Worm (Caenorhabditis elegans) whole organism, late embryonic: ENCODE measurements around the gene zip-10.
A peak's percentile ranks its signal among the peaks of the same experiment; 100 is the strongest.

Experiments used
- K09A11.1 ChIP-seq: sonication (generic microtip); optimal IDR thresholded peaks from 2 replicates; lab custom pipeline; 2017; ENCODE audit warnings: antibody characterized with exemption, mild to moderate bottlenecking, missing genetic modification characterization, missing compliant biosample characterization; ENCODE audit not compliant: insufficient read depth
- T23F11.4 ChIP-seq: fragments of 200-800 bp; sonication (Bioruptor generic); optimal IDR thresholded peaks from 2 replicates; lab custom pipeline; 2018; ENCODE audit warnings: mild to moderate bottlenecking, missing genetic modification characterization, missing compliant biosample characterization
- ahr-1 ChIP-seq: sonication (generic microtip); optimal IDR thresholded peaks from 2 replicates; lab custom pipeline; 2016; ENCODE audit warnings: missing genetic modification characterization, missing compliant biosample characterization
- ama-1 ChIP-seq: fragments of 150-350 bp; optimal IDR thresholded peaks from 2 replicates; lab custom pipeline; 2014
- ceh-14 ChIP-seq: sonication (generic microtip); optimal IDR thresholded peaks from 2 replicates; lab custom pipeline; 2016; ENCODE audit warnings: missing genotype, missing genetic modification characterization, missing compliant biosample characterization
- ceh-19 ChIP-seq: fragments of 200-800 bp; sonication (Bioruptor generic); optimal IDR thresholded peaks from 2 replicates; lab custom pipeline; 2018; ENCODE audit warnings: mild to moderate bottlenecking, missing genetic modification characterization, missing compliant biosample characterization
- ceh-22 ChIP-seq: sonication (generic microtip); optimal IDR thresholded peaks from 2 replicates; lab custom pipeline; 2017; ENCODE audit warnings: missing biosample characterization, missing genetic modification characterization
- ceh-24 ChIP-seq: sonication (generic microtip); optimal IDR thresholded peaks from 2 replicates; lab custom pipeline; 2016; ENCODE audit warnings: mild to moderate bottlenecking, missing genetic modification characterization, missing compliant biosample characterization
- ceh-30 ChIP-seq: fragments of 150-350 bp; optimal IDR thresholded peaks from 2 replicates; lab custom pipeline; 2014; ENCODE audit warnings: missing biosample characterization, missing genetic modification characterization
- ceh-48 ChIP-seq: sonication (generic microtip); optimal IDR thresholded peaks from 2 replicates; lab custom pipeline; 2016; ENCODE audit warnings: missing genetic modification characterization, inconsistent platforms, missing compliant biosample characterization
- ceh-6 ChIP-seq: fragments of 200-800 bp; sonication (Bioruptor generic); optimal IDR thresholded peaks from 2 replicates; lab custom pipeline; 2018; ENCODE audit warnings: mild to moderate bottlenecking, missing genetic modification characterization, missing compliant biosample characterization
- dmd-4 ChIP-seq: sonication (generic microtip); optimal IDR thresholded peaks from 2 replicates; lab custom pipeline; 2016; ENCODE audit warnings: borderline replicate concordance, missing genetic modification characterization, missing compliant biosample characterization
- dve-1 ChIP-seq: sonication (generic microtip); optimal IDR thresholded peaks from 2 replicates; lab custom pipeline; 2017; ENCODE audit warnings: antibody characterized with exemption, mild to moderate bottlenecking, missing genetic modification characterization, missing compliant biosample characterization
- elt-2 ChIP-seq: sonication (generic microtip); optimal IDR thresholded peaks from 2 replicates; lab custom pipeline; 2016; ENCODE audit warnings: missing genetic modification reagents, missing genetic modification characterization, missing compliant biosample characterization
- elt-4 ChIP-seq: sonication (generic microtip); optimal IDR thresholded peaks from 2 replicates; lab custom pipeline; 2016; ENCODE audit warnings: missing genetic modification characterization, missing compliant biosample characterization
- ets-4 ChIP-seq: sonication (generic microtip); optimal IDR thresholded peaks from 2 replicates; lab custom pipeline; 2016; ENCODE audit warnings: missing genetic modification characterization, missing compliant biosample characterization
- fax-1 ChIP-seq: sonication (generic microtip); optimal IDR thresholded peaks from 2 replicates; lab custom pipeline; 2016; ENCODE audit warnings: missing genotype, missing genetic modification characterization, missing compliant biosample characterization
- fkh-10 ChIP-seq: fragments of 150-350 bp; optimal IDR thresholded peaks from 2 replicates; lab custom pipeline; 2014; ENCODE audit warnings: missing biosample characterization, missing genetic modification reagents, missing genetic modification characterization
- fkh-6 ChIP-seq: sonication (generic microtip); optimal IDR thresholded peaks from 2 replicates; lab custom pipeline; 2016; ENCODE audit warnings: missing genetic modification characterization, missing compliant biosample characterization
- gmeb-2 ChIP-seq: sonication (generic microtip); optimal IDR thresholded peaks from 2 replicates; lab custom pipeline; 2016; ENCODE audit warnings: missing genetic modification characterization, inconsistent platforms, missing compliant biosample characterization
- hlh-13 ChIP-seq: fragments of 200-800 bp; sonication (Bioruptor generic); optimal IDR thresholded peaks from 2 replicates; lab custom pipeline; 2018; ENCODE audit warnings: mild to moderate bottlenecking, missing genetic modification characterization, missing compliant biosample characterization
- hlh-6 ChIP-seq: sonication (generic microtip); optimal IDR thresholded peaks from 2 replicates; lab custom pipeline; 2016; ENCODE audit warnings: missing genotype, missing genetic modification characterization, missing compliant biosample characterization
- hlh-8 ChIP-seq: sonication (generic microtip); optimal IDR thresholded peaks from 2 replicates; lab custom pipeline; 2016; ENCODE audit warnings: missing genotype, missing genetic modification characterization, missing compliant biosample characterization
- lim-6 ChIP-seq: sonication (generic microtip); optimal IDR thresholded peaks from 2 replicates; lab custom pipeline; 2016; ENCODE audit warnings: missing genetic modification characterization, missing compliant biosample characterization
- madf-2 ChIP-seq: sonication (generic microtip); optimal IDR thresholded peaks from 2 replicates; lab custom pipeline; 2017; ENCODE audit warnings: missing genetic modification characterization, missing compliant biosample characterization
- mec-3 ChIP-seq: sonication (generic microtip); optimal IDR thresholded peaks from 2 replicates; lab custom pipeline; 2016; ENCODE audit warnings: borderline replicate concordance, missing genetic modification characterization, missing compliant biosample characterization
- odd-2 ChIP-seq: sonication (generic microtip); optimal IDR thresholded peaks from 2 replicates; lab custom pipeline; 2017; ENCODE audit warnings: antibody characterized with exemption, mild to moderate bottlenecking, missing genetic modification characterization, missing compliant biosample characterization
- pag-3 ChIP-seq: sonication (generic microtip); optimal IDR thresholded peaks from 2 replicates; lab custom pipeline; 2016; ENCODE audit warnings: missing compliant biosample characterization, missing genetic modification characterization, borderline replicate concordance
- pat-9 ChIP-seq: fragments of 200-800 bp; sonication (Bioruptor generic); optimal IDR thresholded peaks from 2 replicates; lab custom pipeline; 2018; ENCODE audit warnings: mild to moderate bottlenecking, missing genetic modification characterization, moderate library complexity, missing compliant biosample characterization
- pax-1 ChIP-seq: fragments of 150-350 bp; optimal IDR thresholded peaks from 2 replicates; lab custom pipeline; 2014; ENCODE audit warnings: missing biosample characterization, missing genetic modification characterization
- pha-4 ChIP-seq: fragments of 150-350 bp; optimal IDR thresholded peaks from 2 replicates; lab custom pipeline; 2018; ENCODE audit warnings: missing biosample characterization, missing genetic modification reagents, missing genetic modification characterization
- pqm-1 ChIP-seq: sonication (generic microtip); optimal IDR thresholded peaks from 2 replicates; lab custom pipeline; 2016; ENCODE audit warnings: missing genetic modification characterization, missing compliant biosample characterization
- ref-2 ChIP-seq: sonication (generic microtip); optimal IDR thresholded peaks from 2 replicates; lab custom pipeline; 2016; ENCODE audit warnings: missing genetic modification characterization, missing compliant biosample characterization
- sdc-2 ChIP-seq: sonication (generic microtip); optimal IDR thresholded peaks from 2 replicates; lab custom pipeline; 2016; ENCODE audit warnings: missing genotype, missing genetic modification characterization, missing compliant biosample characterization
- tbx-7 ChIP-seq: sonication (generic microtip); optimal IDR thresholded peaks from 2 replicates; lab custom pipeline; 2016; ENCODE audit warnings: missing genotype, missing genetic modification characterization, missing compliant biosample characterization
- ttx-3 ChIP-seq: sonication (generic microtip); optimal IDR thresholded peaks from 2 replicates; lab custom pipeline; 2016; ENCODE audit warnings: missing genetic modification reagents, missing genetic modification characterization, missing compliant biosample characterization
- unc-86 ChIP-seq: sonication (generic microtip); optimal IDR thresholded peaks from 2 replicates; lab custom pipeline; 2016; ENCODE audit warnings: missing genetic modification characterization, missing compliant biosample characterization
- zip-5 ChIP-seq: sonication (generic microtip); optimal IDR thresholded peaks from 2 replicates; lab custom pipeline; 2016; ENCODE audit warnings: missing genetic modification characterization, missing compliant biosample characterization

zip-10 gene

ce11 chrV:11638634-11639117 is 11.9 kb downstream of the zip-10 start (continued):
- TF ChIP-seq ceh-19 (GFP tag; lab: Kevin White, UChicago) (no peak), fkh-10 (GFP tag; lab: Kevin White, UChicago) (no peak), hlh-13 (GFP tag; lab: Kevin White, UChicago) (peak; percentile 17), ref-2 (tag; lab: Kevin White, UChicago) (no peak), ttx-3 (no peak)

- TF ChIP-seq elt-4 (tag; lab: Kevin White, UChicago) (no peak), hlh-6 (no peak), pat-9 (no peak), elt-2 (tag; lab: Kevin White, UChicago) (no peak), ceh-6 (no peak), ceh-30 (tag; lab: Kevin White, UChicago) (no peak), ceh-22 (tag; lab: Kevin White, UChicago) (no peak), K09A11.1 (tag; lab: Kevin White, UChicago) (no peak), hlh-8 (no peak), madf-2 (no peak), ceh-14 (no peak), pag-3 (tag; lab: Kevin White, UChicago) (no peak)
These were observed 13.4 kb downstream of the zip-10 start, which contains the start of gene sipa-1 for ce11 chrV:11637191-11637590. sipa-1 (minus strand) TSS chrV:11637291.

- no peak for TF ChIP-seq odd-2 (tag; lab: Kevin White, UChicago)
- no peak for TF ChIP-seq fkh-6 (tag; lab: Kevin White, UChicago)
- no peak for TF ChIP-seq lim-6
- TF ChIP-seq ahr-1 (tag; lab: Kevin White, UChicago) = no peak
- no peak for TF ChIP-seq tbx-7 (tag; lab: Kevin White, UChicago)
- no peak for TF ChIP-seq dmd-4 (tag; lab: Kevin White, UChicago)
- TF ChIP-seq dve-1 (tag; lab: Kevin White, UChicago) = no peak
- TF ChIP-seq fax-1 (tag; lab: Kevin White, UChicago) = no peak
- no peak for TF ChIP-seq fkh-10 (GFP tag; lab: Kevin White, UChicago)
- TF ChIP-seq gmeb-2 (tag; lab: Kevin White, UChicago) = no peak
- TF ChIP-seq zip-5 (tag; lab: Kevin White, UChicago) = no peak
- TF ChIP-seq ceh-24 (tag; lab: Kevin White, UChicago) = no peak
These were observed 15.0 kb downstream of the zip-10 start for ce11 chrV:11635587-11635986.

- TF ChIP-seq ceh-48 (tag; lab: Kevin White, UChicago) (no peak), sdc-2 (tag; lab: Kevin White, UChicago) (no peak), pax-1 (tag; lab: Kevin White, UChicago) (no peak), pqm-1 (no peak), ama-1 (lab: Kevin White, UChicago) (no peak), mec-3 (tag; lab: Kevin White, UChicago) (no peak), unc-86 (tag; lab: Kevin White, UChicago) (no peak), madf-2 (no peak), ceh-24 (tag; lab: Kevin White, UChicago) (no peak), odd-2 (tag; lab: Kevin White, UChicago) (no peak), zip-5 (tag; lab: Kevin White, UChicago) (no peak), lim-6 (no peak), ets-4 (tag; lab: Kevin White, UChicago) (no peak), pha-4 (tag; lab: Kevin White, UChicago) (no peak), pat-9 (no peak), ceh-22 (tag; lab: Kevin White, UChicago) (no peak), T23F11.4 (GFP tag; lab: Kevin White, UChicago) (no peak), hlh-8 (no peak)
These were observed 19.4 kb downstream of the zip-10 start for ce11 chrV:11631128-11631527.
